Fruit fly (Drosophila melanogaster) whole organism, adult: Measurements from ENCODE around the gene CycY.

Experiments
- CG12768 ChIP-seq: fragments of 200-800 bp; sonication (Bioruptor generic); optimal IDR thresholded peaks from 2 replicates; lab custom pipeline; 2017; ENCODE audit warnings: missing biosample characterization, missing genetic modification characterization, mild to moderate bottlenecking, moderate library complexity, missing genetic modification reagents
- CG14711 ChIP-seq: fragments of 200-800 bp; sonication (Bioruptor generic); optimal IDR thresholded peaks from 2 replicates; lab custom pipeline; 2018; ENCODE audit warnings: missing biosample characterization, mild to moderate bottlenecking, missing genetic modification characterization, moderate library complexity
- CG5204 ChIP-seq: fragments of 200-800 bp; sonication (Bioruptor generic); optimal IDR thresholded peaks from 2 replicates; lab custom pipeline; 2016; ENCODE audit warnings: missing biosample characterization, missing genetic modification characterization
- CG7045 ChIP-seq: fragments of 200-800 bp; sonication (Bioruptor generic); optimal IDR thresholded peaks from 2 replicates; lab custom pipeline; 2017; ENCODE audit warnings: missing biosample characterization, mild to moderate bottlenecking, missing genetic modification characterization
- CG7101 ChIP-seq: fragments of 200-800 bp; sonication (Bioruptor generic); optimal IDR thresholded peaks from 2 replicates; lab custom pipeline; 2018; ENCODE audit warnings: missing biosample characterization, mild to moderate bottlenecking, missing genetic modification characterization, moderate library complexity
- Crg-1 ChIP-seq: fragments of 200-800 bp; sonication (Bioruptor generic); optimal IDR thresholded peaks from 2 replicates; lab custom pipeline; 2016; ENCODE audit warnings: missing biosample characterization, missing genetic modification characterization
- Mnt ChIP-seq: fragments of 200-800 bp; sonication (Bioruptor generic); optimal IDR thresholded peaks from 2 replicates; lab custom pipeline; 2016; ENCODE audit warnings: missing biosample characterization, mild to moderate bottlenecking, missing genetic modification characterization
- cic ChIP-seq: fragments of 200-800 bp; sonication (Bioruptor generic); optimal IDR thresholded peaks from 2 replicates; lab custom pipeline; 2017; ENCODE audit warnings: missing biosample characterization, mild to moderate bottlenecking, missing genetic modification characterization, moderate library complexity
- cnc ChIP-seq, 2 experiments: fragments of >200 bp; optimal IDR thresholded peaks; 2 replicates each; lab custom pipeline; 2017
- kay ChIP-seq: fragments of 200-800 bp; sonication (Bioruptor generic); peaks from one replicate; lab custom pipeline; 2016; ENCODE audit warnings: missing biosample characterization, missing genetic modification characterization, borderline replicate concordance
- tj ChIP-seq: fragments of 200-800 bp; sonication (Bioruptor generic); optimal IDR thresholded peaks from 3 replicates; lab custom pipeline; 2017; ENCODE audit warnings: missing biosample characterization, mild to moderate bottlenecking, missing genetic modification characterization, moderate library complexity
- toe ChIP-seq: fragments of 200-800 bp; sonication (Bioruptor generic); optimal IDR thresholded peaks from 2 replicates; lab custom pipeline; 2016; ENCODE audit warnings: missing biosample characterization, missing genetic modification characterization

dm6 chr2L:11839612-11840011 lies 26.0 kb upstream of the CycY start, which contains the start of gene Sfp33A3:
- TF ChIP-seq tj (no peak), CG7101 (tag; lab: Kevin White, UChicago) (no peak), CG5204 (GFP tag; lab: Kevin White, UChicago) (no peak), cnc (optimal IDR thresholded peaks at IDR 0.05; lab: Kevin White, UChicago) (no peak), kay (GFP tag; lab: Kevin White, UChicago) (no peak), CG12768 (GFP tag; lab: Kevin White, UChicago) (no peak), Crg-1 (GFP tag; lab: Kevin White, UChicago) (no peak), Mnt (GFP tag; lab: Kevin White, UChicago) (no peak), CG7045 (no peak), CG14711 (tag; lab: Kevin White, UChicago) (no peak), toe (GFP tag; lab: Kevin White, UChicago) (no peak), cic (GFP tag; lab: Kevin White, UChicago) (no peak)
